Worm (Caenorhabditis elegans): ENCODE data around the gene fask-1.

Gene fask-1

DNA sequence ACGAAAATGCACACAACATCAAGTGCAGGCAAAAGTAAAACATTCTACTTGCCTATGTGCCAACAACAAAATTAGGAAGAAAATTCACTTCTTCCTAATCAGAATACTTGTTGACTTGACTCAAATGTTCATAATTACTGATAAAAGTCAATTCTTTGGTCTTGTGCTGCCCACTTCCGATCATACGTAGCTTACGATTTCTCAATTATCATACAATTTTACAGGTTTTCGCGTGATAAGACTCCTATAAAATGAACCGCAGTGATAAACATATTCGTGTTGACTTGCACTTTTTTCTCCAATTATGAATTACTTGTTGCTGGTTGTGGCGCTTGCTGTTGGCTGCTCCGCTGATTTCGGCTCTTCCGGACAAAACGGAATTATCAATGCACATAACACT is 43.1 kb upstream of the fask-1 start, which contains the start of gene scl-2 (continued):
- TF ChIP-seq mdt-29 (GFP tag; IDR thresholded peaks at IDR 0.05), result no peak
- peak; percentile 75; the same call in 1 of the 2 replicates for TF ChIP-seq lin-1 (GFP tag; IDR thresholded peaks at IDR 0.05)
- TF ChIP-seq unc-62 (GFP tag; optimal IDR thresholded peaks at IDR 0.05 in 1 of 2), result no peak
- no peak for TF ChIP-seq unc-62 (tag; optimal IDR thresholded peaks at IDR 0.05)
- peak; percentile 95 for TF ChIP-seq nhr-28 (tag; optimal IDR thresholded peaks at IDR 0.05)
- TF ChIP-seq dmd-6 (GFP tag; IDR thresholded peaks at IDR 0.05), result peak; percentile 92
- TF ChIP-seq mxl-3 (GFP tag; optimal IDR thresholded peaks at IDR 0.05), result no peak
- TF ChIP-seq cey-2 (tag; optimal IDR thresholded peaks at IDR 0.05; ENCODE audit: borderline replicate concordance, insufficient read depth), result no peak
- TF ChIP-seq dve-1 (tag; optimal IDR thresholded peaks at IDR 0.05; ENCODE audit: insufficient read depth), result peak; percentile 88
- no peak for TF ChIP-seq T20F7.1 (GFP tag; optimal IDR thresholded peaks at IDR 0.05)
- no peak for TF ChIP-seq ZK546.5 (tag; optimal IDR thresholded peaks at IDR 0.05)
- TF ChIP-seq attf-4 (tag; optimal IDR thresholded peaks at IDR 0.05), result no peak
- TF ChIP-seq ama-1 (optimal IDR thresholded peaks at IDR 0.05), result peak; percentile 50
- peak; percentile 20 for TF ChIP-seq mes-2 (tag; optimal IDR thresholded peaks at IDR 0.05; ENCODE audit: poor library complexity, severe bottlenecking)

DNA sequence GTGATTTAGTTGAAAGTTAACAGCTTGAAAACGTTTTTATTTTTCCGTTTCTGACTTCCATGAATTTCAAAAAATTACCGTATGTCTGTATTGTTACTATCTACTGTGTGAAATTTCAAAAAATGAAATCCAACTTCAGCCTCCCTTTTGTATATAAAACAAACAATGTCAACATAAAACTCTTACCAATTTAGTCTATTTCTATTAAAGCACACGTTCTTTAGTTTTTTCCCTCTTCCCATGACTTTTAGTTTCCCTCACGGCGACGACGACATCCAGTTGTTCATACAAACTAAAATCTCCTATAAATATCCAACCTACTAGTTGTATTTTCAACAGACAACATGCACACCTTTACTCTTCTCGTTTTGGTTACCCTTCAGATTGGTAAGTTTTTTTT is 41.2 kb upstream of the fask-1 start, which contains the start of gene scl-3:
Gene scl-3 (plus strand): TSS at position 301 of the 400 bp plus-strand sequence.
- TF ChIP-seq lin-29 (GFP tag; IDR thresholded peaks at IDR 0.05) (no peak), ZK546.5 (tag; optimal IDR thresholded peaks at IDR 0.05) (no peak), mep-1 (tag; optimal IDR thresholded peaks at IDR 0.05) (no peak), aha-1 (tag) (peak; percentile 20), daf-12 (tag; optimal IDR thresholded peaks at IDR 0.05) (no peak)

DNA sequence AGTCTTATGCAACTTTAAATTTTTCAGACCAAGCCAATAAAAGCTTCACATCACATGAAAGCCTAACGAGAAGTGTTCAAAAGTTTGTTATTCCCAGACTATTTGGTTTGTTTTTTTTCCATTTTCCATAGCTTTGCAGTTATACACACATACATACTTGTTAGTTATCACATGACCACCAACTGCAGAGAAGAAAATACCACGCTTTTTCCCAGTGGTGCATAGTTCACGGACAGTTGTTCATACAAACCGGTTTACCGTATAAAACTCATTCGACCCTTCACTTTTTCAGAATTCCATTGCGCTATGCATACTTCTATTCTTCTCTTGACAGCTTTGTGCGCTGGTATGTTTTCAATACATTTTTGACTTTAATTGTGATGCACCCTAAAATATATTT is 36.8 kb upstream of the fask-1 start, which contains the start of gene scl-5:
Gene scl-5 (plus strand): TSS at position 301 of the 400 bp plus-strand sequence.
- TF ChIP-seq nhr-237 (tag; optimal IDR thresholded peaks at IDR 0.05), result no peak
- no peak for TF ChIP-seq ceh-28 (tag; optimal IDR thresholded peaks at IDR 0.05)
- no peak for TF ChIP-seq rbr-2 (tag; optimal IDR thresholded peaks at IDR 0.05)
- no peak for TF ChIP-seq ama-1 (optimal IDR thresholded peaks at IDR 0.05)
- TF ChIP-seq Y5F2A.4 (GFP tag; optimal IDR thresholded peaks at IDR 0.05), result no peak
- no peak for TF ChIP-seq lsy-2 (tag; optimal IDR thresholded peaks at IDR 0.05)
- no peak for TF ChIP-seq unc-39 (tag; optimal IDR thresholded peaks at IDR 0.05)
- TF ChIP-seq Y105C5A.15 (GFP tag; IDR thresholded peaks at IDR 0.05), result no peak
- TF ChIP-seq ctbp-1 (GFP tag; IDR thresholded peaks at IDR 0.05), result no peak
- no peak for TF ChIP-seq hif-1 (tag; optimal IDR thresholded peaks at IDR 0.05)
- no peak for TF ChIP-seq ztf-11 (tag; optimal IDR thresholded peaks at IDR 0.05)
- no peak for TF ChIP-seq ceh-62 (tag; optimal IDR thresholded peaks at IDR 0.05)
- no peak for TF ChIP-seq egl-27 (tag; optimal IDR thresholded peaks at IDR 0.05)

DNA sequence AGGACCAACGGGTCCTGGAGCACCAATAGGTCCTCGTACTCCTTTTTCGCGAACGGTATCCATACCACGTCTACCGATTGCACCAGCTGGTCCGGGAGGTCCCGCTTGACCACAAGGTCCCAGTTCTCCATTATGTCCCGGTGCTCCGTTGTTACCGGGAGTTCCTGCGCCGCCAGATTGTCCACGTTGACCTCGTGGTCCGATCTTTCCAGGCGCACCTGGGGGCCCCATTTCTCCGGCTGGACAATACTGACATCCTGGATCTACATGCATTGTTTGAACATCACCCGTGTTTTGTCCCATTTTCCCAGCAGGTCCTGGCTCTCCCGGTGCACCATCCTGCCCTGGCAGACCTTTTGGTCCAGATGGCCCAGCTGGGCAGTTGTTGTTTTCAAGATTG is 34.5 kb upstream of the fask-1 start:
- no peak for TF ChIP-seq rbr-2 (tag; optimal IDR thresholded peaks at IDR 0.05)
- no peak for TF ChIP-seq nhr-77 (tag; optimal IDR thresholded peaks at IDR 0.05)
- TF ChIP-seq egl-43 (GFP tag; IDR thresholded peaks at IDR 0.05), result 0 out of 2 replicates have a peak, but pooled peaks have one; percentile 36
- no peak for TF ChIP-seq attf-4 (tag; optimal IDR thresholded peaks at IDR 0.05)
- peak; percentile 80 for TF ChIP-seq aha-1 (tag)
- no peak for TF ChIP-seq nhr-6 (tag; optimal IDR thresholded peaks at IDR 0.05)
- no peak for TF ChIP-seq nhr-11 (tag; optimal IDR thresholded peaks at IDR 0.05)
- TF ChIP-seq set-16 (GFP tag; IDR thresholded peaks at IDR 0.05), result peak; percentile 68; the same call in 1 of the 2 replicates

DNA sequence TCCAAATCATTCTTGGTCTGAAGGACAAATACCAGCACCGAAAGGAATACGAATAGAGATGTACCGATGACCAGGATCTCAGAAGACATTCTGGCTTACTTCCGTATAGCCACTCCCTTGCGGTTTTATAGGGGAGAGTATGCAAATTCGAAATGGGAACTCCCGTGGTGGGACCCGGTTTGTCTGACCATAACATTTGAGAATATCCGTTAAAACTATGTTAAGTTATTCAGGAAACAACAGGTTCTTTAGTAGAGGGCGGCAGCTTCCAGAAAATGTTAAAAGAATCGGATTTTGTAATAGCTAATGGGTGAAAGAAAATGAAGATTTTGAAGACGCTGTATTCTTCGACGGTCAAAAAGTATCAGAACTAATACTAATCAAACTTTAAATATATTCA is 33.3 kb upstream of the fask-1 start, which contains the start of gene col-131:
Gene col-131 (minus strand): TSS at position 101 of the 400 bp plus-strand sequence.
- no peak for TF ChIP-seq unc-130 (GFP tag; optimal IDR thresholded peaks at IDR 0.05)
- no peak for TF ChIP-seq spr-1 (tag; optimal IDR thresholded peaks at IDR 0.05)
- no peak for TF ChIP-seq nhr-77 (tag; optimal IDR thresholded peaks at IDR 0.05)
- no peak for TF ChIP-seq snpc-4 (tag; optimal IDR thresholded peaks at IDR 0.05)
- TF ChIP-seq nhr-111 (GFP tag; optimal IDR thresholded peaks at IDR 0.05), result no peak

Data from whole organism, L4 larva.